Fruit fly (Drosophila melanogaster): Measurements from ENCODE around the gene Tsp5D.

Gene Tsp5D

DNA sequence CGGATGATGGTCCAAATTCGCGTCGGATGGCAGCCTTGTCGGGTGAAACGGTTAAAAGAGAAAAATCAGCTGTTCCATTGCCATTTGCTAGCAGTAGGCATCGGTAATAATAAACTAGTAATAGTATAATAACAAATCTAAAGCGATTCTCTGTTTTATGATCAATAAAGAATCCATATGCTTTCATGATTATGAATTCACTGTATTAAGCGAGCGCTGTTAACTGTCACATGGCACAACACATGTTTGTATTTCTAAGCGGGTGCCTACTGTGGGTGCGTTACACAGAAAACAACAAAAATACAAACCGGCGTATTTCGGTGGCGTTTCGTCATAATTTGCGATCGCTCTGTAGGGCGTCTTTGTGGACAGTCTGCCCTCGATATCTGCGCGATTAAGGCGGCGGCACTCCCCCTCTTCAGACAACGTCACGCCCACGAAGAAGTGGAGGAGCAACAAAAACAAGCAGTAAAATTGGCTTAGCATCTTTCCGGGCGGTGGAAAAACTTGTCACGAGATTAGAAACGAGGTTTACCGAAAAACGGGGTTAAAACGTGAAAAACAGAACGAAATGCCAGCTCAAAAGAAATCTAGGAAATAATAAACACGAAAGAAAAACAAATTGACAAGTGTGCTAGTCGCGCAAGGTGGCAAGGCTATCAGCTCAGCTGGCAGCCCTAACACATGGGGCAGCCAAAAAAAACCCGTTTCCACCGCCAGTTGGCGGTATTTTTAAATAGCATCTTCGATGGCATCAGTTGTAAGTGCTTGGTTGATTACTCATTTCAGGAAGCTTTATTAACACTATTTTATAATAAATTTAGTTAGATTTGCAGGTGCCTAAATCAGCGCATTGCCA lies 16.4 kb upstream of the Tsp5D start, which contains the start of the genes Nep1 and Mipp2 (continued):
- TF ChIP-seq CG11294 (GFP tag; IDR thresholded peaks at IDR 0.05) (peak; percentile 67), CG8319 (GFP tag; optimal IDR thresholded peaks at IDR 0.05) (no peak), Hr4 (GFP tag; optimal IDR thresholded peaks at IDR 0.05) (peak; percentile 71), dac (GFP tag; optimal IDR thresholded peaks at IDR 0.05) (peak; percentile 47), Blimp-1 (GFP tag; optimal IDR thresholded peaks at IDR 0.05) (no peak), cyc (GFP tag; optimal IDR thresholded peaks at IDR 0.05) (peak; percentile 4), eg (GFP tag; IDR thresholded peaks at IDR 0.05) (peak; percentile 80), Sox15 (GFP tag; optimal IDR thresholded peaks at IDR 0.05) (no peak), svp (GFP tag) (peak; percentile 80), CG7368 (GFP tag; optimal IDR thresholded peaks at IDR 0.05) (no peak), CG8632 (GFP tag; optimal IDR thresholded peaks at IDR 0.05) (no peak), fd59A (GFP tag; optimal IDR thresholded peaks at IDR 0.05) (no peak), Eip78C (GFP tag) (peak; percentile 87), CG31627 (GFP tag; optimal IDR thresholded peaks at IDR 0.05) (peak; percentile 39), Eip93F (GFP tag; optimal IDR thresholded peaks at IDR 0.05) (no peak), fkh (GFP tag; optimal IDR thresholded peaks at IDR 0.05) (peak; percentile 20), Met (GFP tag; optimal IDR thresholded peaks at IDR 0.05) (peak; percentile 64), CG11762 (GFP tag; optimal IDR thresholded peaks at IDR 0.05; ENCODE audit: insufficient read depth) (peak; percentile 23), CG10669 (GFP tag; optimal IDR thresholded peaks at IDR 0.05) (peak; percentile 37), esn (GFP tag; optimal IDR thresholded peaks at IDR 0.05) (peak; percentile 62), salr (GFP tag; optimal IDR thresholded peaks at IDR 0.05) (no peak), Gug (GFP tag; IDR thresholded peaks at IDR 0.05) (peak; percentile 50; the same call in 1 of the 2 replicates), Smox (GFP tag; optimal IDR thresholded peaks at IDR 0.05) (peak; percentile 17)

DNA sequence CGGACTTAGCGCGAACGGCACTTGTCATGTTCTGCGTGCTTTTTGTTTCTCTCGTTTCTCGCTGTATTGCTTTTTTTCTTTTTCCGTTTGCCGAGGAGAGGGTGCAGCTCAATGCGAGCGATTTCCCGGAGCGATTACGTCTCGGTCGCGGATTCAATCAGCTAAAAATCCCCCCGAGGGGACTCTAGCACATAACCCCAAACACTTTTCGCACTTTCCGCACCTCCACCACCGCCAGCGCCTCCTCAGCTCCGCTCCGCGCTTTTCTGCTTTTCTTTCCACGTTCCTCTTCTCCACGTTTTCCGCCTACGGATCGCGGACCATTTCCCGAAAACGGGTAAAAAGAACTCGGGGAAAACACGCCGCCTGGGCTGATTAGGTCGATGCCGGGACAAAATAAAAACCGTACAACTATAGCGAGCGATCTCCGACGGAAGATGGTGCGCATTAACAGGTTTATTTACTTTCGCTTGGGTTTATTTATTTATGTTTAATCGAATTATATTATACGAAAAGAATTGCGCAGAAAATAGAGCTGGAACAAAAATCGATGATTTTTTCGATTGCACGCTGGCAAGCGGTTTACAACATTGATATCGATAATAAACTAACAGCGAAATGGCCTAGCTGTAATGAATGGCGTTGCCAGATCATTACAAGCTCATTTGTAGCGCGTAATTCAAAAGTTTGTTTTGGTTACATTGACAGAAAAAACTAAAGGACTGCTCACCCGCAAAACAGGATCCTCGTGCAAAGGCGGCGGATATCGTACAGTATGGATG lies 15.2 kb upstream of the Tsp5D start, which contains the start of gene raptor:
TSS of gene raptor (minus strand) at position 523 of the 782 bp plus-strand sequence.
- TF ChIP-seq CG3919 (GFP tag; optimal IDR thresholded peaks at IDR 0.05) (no peak), lz (GFP tag; optimal IDR thresholded peaks at IDR 0.05) (no peak), Hr39 (GFP tag; optimal IDR thresholded peaks at IDR 0.05) (no peak), Blimp-1 (GFP tag; optimal IDR thresholded peaks at IDR 0.05) (no peak), CG6792 (GFP tag; optimal IDR thresholded peaks at IDR 0.05) (no peak), Smox (GFP tag; optimal IDR thresholded peaks at IDR 0.05) (no peak), eg (GFP tag; IDR thresholded peaks at IDR 0.05) (0 out of 3 replicates have a peak, but pooled peaks have one; percentile 38), CG6808 (GFP tag; optimal IDR thresholded peaks at IDR 0.05) (no peak), Gug (GFP tag; IDR thresholded peaks at IDR 0.05) (no peak), achi (GFP tag; optimal IDR thresholded peaks at IDR 0.05) (no peak), Hr4 (GFP tag; optimal IDR thresholded peaks at IDR 0.05) (no peak), fkh (GFP tag; optimal IDR thresholded peaks at IDR 0.05) (no peak), CG32006 (GFP tag; optimal IDR thresholded peaks at IDR 0.05) (peak; percentile 5), CG1621 (tag; optimal IDR thresholded peaks at IDR 0.05) (peak; percentile 33), dsx (GFP tag; optimal IDR thresholded peaks at IDR 0.05; ENCODE audit: poor library complexity, severe bottlenecking) (no peak), Sox15 (GFP tag; optimal IDR thresholded peaks at IDR 0.05) (no peak), salr (GFP tag; optimal IDR thresholded peaks at IDR 0.05) (no peak), CG31627 (GFP tag; optimal IDR thresholded peaks at IDR 0.05) (no peak), Hr38 (GFP tag; optimal IDR thresholded peaks at IDR 0.05) (no peak), CG7368 (GFP tag; optimal IDR thresholded peaks at IDR 0.05) (no peak), CG8119 (GFP tag; IDR thresholded peaks at IDR 0.05) (no peak; the same call in 2 of the 3 replicates), Eip93F (GFP tag; optimal IDR thresholded peaks at IDR 0.05) (no peak), svp (GFP tag) (peak; percentile 63), pdm3 (GFP tag; optimal IDR thresholded peaks at IDR 0.05) (no peak), CG9139 (GFP tag; optimal IDR thresholded peaks at IDR 0.05) (no peak), Met (GFP tag; optimal IDR thresholded peaks at IDR 0.05) (no peak), CG4318 (GFP tag; optimal IDR thresholded peaks at IDR 0.05) (no peak), esn (GFP tag; optimal IDR thresholded peaks at IDR 0.05) (no peak), CG10669 (GFP tag; optimal IDR thresholded peaks at IDR 0.05) (no peak), Eip75B (GFP tag; optimal IDR thresholded peaks at IDR 0.05) (no peak), ss (GFP tag; optimal IDR thresholded peaks at IDR 0.05) (peak in 1 of 2 experiments; percentile 10), CG8632 (GFP tag; optimal IDR thresholded peaks at IDR 0.05) (no peak), topi (GFP tag; optimal IDR thresholded peaks at IDR 0.05) (no peak), Ets21C (GFP tag; optimal IDR thresholded peaks at IDR 0.05) (no peak), fd59A (GFP tag; optimal IDR thresholded peaks at IDR 0.05) (no peak), Lpt (GFP tag; optimal IDR thresholded peaks at IDR 0.05) (no peak), Sox14 (GFP tag; optimal IDR thresholded peaks at IDR 0.05) (no peak), spab (GFP tag; optimal IDR thresholded peaks at IDR 0.05) (no peak)

Data from whole organism, prepupa.